Worm (Caenorhabditis elegans) whole organism, L2 larva: ENCODE measurements around the gene M03F8.7.

Experiments
- Y55F3AM.14 ChIP-seq: fragments of 200-800 bp; sonication (Bioruptor generic); optimal IDR thresholded peaks from 2 replicates; lab custom pipeline; 2018; ENCODE audit warnings: mild to moderate bottlenecking, missing genetic modification characterization, missing compliant biosample characterization
- ceh-82 ChIP-seq: fragments of 150-350 bp; optimal IDR thresholded peaks from 2 replicates; lab custom pipeline; 2014; ENCODE audit warnings: missing biosample characterization, missing genetic modification characterization
- dmd-4 ChIP-seq: sonication (generic microtip); optimal IDR thresholded peaks from 2 replicates; lab custom pipeline; 2017; ENCODE audit warnings: missing biosample characterization, missing genetic modification characterization
- elt-3 ChIP-seq: sonication (generic microtip); optimal IDR thresholded peaks from 2 replicates; lab custom pipeline; 2017; ENCODE audit warnings: missing biosample characterization, missing genetic modification characterization
- fos-1 ChIP-seq: fragments of 150-350 bp; optimal IDR thresholded peaks from 2 replicates; lab custom pipeline; 2014; ENCODE audit warnings: missing biosample characterization, missing genetic modification characterization
- lin-13 ChIP-seq: fragments of 150-350 bp; optimal IDR thresholded peaks from 2 replicates; lab custom pipeline; 2014; ENCODE audit warnings: missing biosample characterization, missing genetic modification reagents, missing genetic modification characterization
- lsy-2 ChIP-seq, 2 experiments: fragments of 150-350 bp in 1 of 2; sonication (generic microtip) in 1 of 2; optimal IDR thresholded peaks; 2 replicates each; lab custom pipeline; 2014 to 2017; ENCODE audit warnings: missing biosample characterization in 2 of 2, missing genetic modification characterization in 2 of 2
- nhr-11 ChIP-seq: fragments of 150-350 bp; optimal IDR thresholded peaks from 2 replicates; lab custom pipeline; 2014; ENCODE audit warnings: missing biosample characterization, missing genetic modification characterization
- nhr-237 ChIP-seq: fragments of 150-350 bp; optimal IDR thresholded peaks from 2 replicates; lab custom pipeline; 2014; ENCODE audit warnings: missing biosample characterization, missing genetic modification characterization
- nhr-77 ChIP-seq: fragments of 150-350 bp; optimal IDR thresholded peaks from 2 replicates; lab custom pipeline; 2014; ENCODE audit warnings: missing biosample characterization, missing genetic modification characterization
- sma-3 ChIP-seq: sonication (generic microtip); optimal IDR thresholded peaks from 2 replicates; lab custom pipeline; 2016; ENCODE audit warnings: missing genetic modification reagents, missing genetic modification characterization, missing compliant biosample characterization
- unc-55 ChIP-seq: fragments of 150-350 bp; sonication (generic microtip); optimal IDR thresholded peaks from 3 replicates; lab custom pipeline; 2014; ENCODE audit warnings: missing biosample characterization, missing genetic modification reagents, missing genetic modification characterization
- ztf-11 ChIP-seq: sonication (generic microtip); optimal IDR thresholded peaks from 2 replicates; lab custom pipeline; 2017; ENCODE audit warnings: missing biosample characterization, missing genetic modification characterization

DNA sequence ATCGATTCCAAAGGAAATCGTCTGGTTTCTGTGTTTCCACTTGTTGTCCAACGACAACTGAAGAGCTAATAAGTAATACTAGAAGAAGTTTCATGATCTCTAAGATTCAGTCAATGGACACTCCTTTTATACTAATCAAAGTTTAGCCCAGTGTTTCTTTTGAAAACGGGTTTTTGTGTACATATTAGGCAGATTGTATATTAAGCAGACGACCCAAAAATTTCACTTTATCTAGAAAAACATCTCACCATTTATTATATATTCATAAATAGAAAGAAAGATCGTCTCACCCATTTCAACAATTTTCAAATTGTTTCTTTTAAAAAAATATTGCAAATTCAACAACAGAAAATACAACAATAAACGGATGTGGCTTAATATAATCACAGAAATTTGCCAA, 50.0 kb downstream of the M03F8.7 start, which contains the start of gene C10F3.7:
- TF ChIP-seq nhr-77 (no peak), elt-3 (tag; lab: Kevin White, UChicago) (no peak), ceh-82 (tag; lab: Kevin White, UChicago) (no peak), Y55F3AM.14 (GFP tag; lab: Kevin White, UChicago) (no peak), unc-55 (GFP tag; lab: Kevin White, UChicago) (no peak), lsy-2 (tag; optimal IDR thresholded peaks at IDR 0.05; lab: Kevin White, UChicago) (no peak), nhr-11 (tag; lab: Kevin White, UChicago) (no peak), ztf-11 (tag; lab: Kevin White, UChicago) (no peak), nhr-237 (tag; lab: Kevin White, UChicago) (no peak), sma-3 (no peak), fos-1 (no peak), lin-13 (GFP tag; lab: Kevin White, UChicago) (no peak), dmd-4 (tag; lab: Kevin White, UChicago) (no peak)
